Worm (Caenorhabditis elegans): Measurements from ENCODE around the gene R07B7.9.

- TF ChIP-seq ces-1 (GFP tag; optimal IDR thresholded peaks at IDR 0.05): no peak
- no peak for TF ChIP-seq C04F5.9 (tag; optimal IDR thresholded peaks at IDR 0.05)
- TF ChIP-seq blmp-1 (tag; optimal IDR thresholded peaks at IDR 0.05): no peak
- TF ChIP-seq lsy-2 (tag; optimal IDR thresholded peaks at IDR 0.05): no peak
- no peak for TF ChIP-seq nhr-11 (tag; optimal IDR thresholded peaks at IDR 0.05)
- TF ChIP-seq snpc-4 (tag; optimal IDR thresholded peaks at IDR 0.05): no peak
- TF ChIP-seq pqm-1 (tag; optimal IDR thresholded peaks at IDR 0.05): no peak
- no peak for TF ChIP-seq nhr-90 (tag; optimal IDR thresholded peaks at IDR 0.05; ENCODE audit: poor library complexity)
These were observed 26.6 kb downstream of the R07B7.9 start, which contains the start of gene F10C2.7 for ce11 chrV:12053598-12053997.

Data from whole organism, L1 larva.